Worm (Caenorhabditis elegans): ENCODE measurements around the gene vps-24.

DNA sequence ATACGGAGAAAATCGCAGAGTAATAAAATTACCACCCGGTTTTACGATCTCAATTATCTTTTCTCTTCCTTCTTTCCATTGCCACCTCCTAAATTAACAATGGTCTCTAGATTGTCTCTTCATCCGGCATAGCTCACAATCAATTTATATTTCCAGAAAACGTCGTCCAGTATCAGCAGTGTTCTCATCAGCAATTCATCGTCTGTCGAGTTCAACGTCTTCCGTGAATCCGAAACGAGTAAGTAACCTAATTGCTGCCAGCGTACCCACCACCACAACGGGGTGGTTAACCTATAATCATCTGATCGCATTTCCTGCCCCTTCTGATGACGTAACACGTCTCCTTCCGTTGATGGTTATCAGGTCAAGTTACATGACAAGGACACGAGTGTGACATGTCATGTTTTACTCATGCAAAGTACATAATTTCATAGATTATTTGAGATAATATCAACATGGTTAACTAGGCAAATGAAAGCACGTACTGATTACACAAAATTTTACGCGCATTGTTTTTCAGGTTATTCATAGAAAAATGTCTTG lies 7.8 kb upstream of the vps-24 start:
- TF ChIP-seq nhr-25 (tag; optimal IDR thresholded peaks at IDR 0.05; ENCODE audit: borderline replicate concordance, insufficient read depth) (no peak), nhr-77 (tag; optimal IDR thresholded peaks at IDR 0.05) (no peak)
